Worm (Caenorhabditis elegans): Measurements from ENCODE around the gene mlc-4.

ce11 chrIII:3423924-3424323, 30.3 kb upstream of the mlc-4 start:
- TF ChIP-seq unc-55 (GFP tag; optimal IDR thresholded peaks at IDR 0.05) (no peak), mdl-1 (tag; optimal IDR thresholded peaks at IDR 0.05) (no peak), fos-1 (tag; optimal IDR thresholded peaks at IDR 0.05) (no peak), snpc-4 (tag; optimal IDR thresholded peaks at IDR 0.05) (no peak), dmd-4 (tag; optimal IDR thresholded peaks at IDR 0.05) (no peak), ama-1 (optimal IDR thresholded peaks at IDR 0.05) (no peak), R02D3.7 (tag; optimal IDR thresholded peaks at IDR 0.05) (no peak)

All from whole organism, L2 larva.